Worm (Caenorhabditis elegans) whole organism, L3 larva: Measurements from ENCODE around the gene F59B2.12.

Experiments used
- egl-27 ChIP-seq: sonication (generic microtip); optimal IDR thresholded peaks from 4 replicates; lab custom pipeline; 2017; ENCODE audit warnings: missing biosample characterization, missing genetic modification reagents, missing genetic modification characterization
- lsy-12 ChIP-seq: sonication (generic microtip); optimal IDR thresholded peaks from 2 replicates; lab custom pipeline; 2016; ENCODE audit warnings: mild to moderate bottlenecking, missing genetic modification characterization, missing compliant biosample characterization
- mdl-1 ChIP-seq: fragments of 150-350 bp; optimal IDR thresholded peaks from 2 replicates; lab custom pipeline; 2014; ENCODE audit warnings: missing biosample characterization, missing genetic modification characterization
- snpc-4 ChIP-seq: fragments of 150-350 bp; optimal IDR thresholded peaks from 2 replicates; lab custom pipeline; 2014; ENCODE audit warnings: missing biosample characterization, missing genetic modification characterization

- no peak for TF ChIP-seq snpc-4 (tag; lab: Kevin White, UChicago)
- no peak for TF ChIP-seq egl-27
- no peak for TF ChIP-seq mdl-1 (tag; lab: Kevin White, UChicago)
- TF ChIP-seq lsy-12 (tag; lab: Kevin White, UChicago): no peak
These were observed 5.1 kb downstream of the F59B2.12 start, which contains the start of gene F59B2.14 for ce11 chrIII:9022535-9022934.
